Worm (Caenorhabditis elegans): Measurements from ENCODE around the gene Y81B9A.3.

DNA sequence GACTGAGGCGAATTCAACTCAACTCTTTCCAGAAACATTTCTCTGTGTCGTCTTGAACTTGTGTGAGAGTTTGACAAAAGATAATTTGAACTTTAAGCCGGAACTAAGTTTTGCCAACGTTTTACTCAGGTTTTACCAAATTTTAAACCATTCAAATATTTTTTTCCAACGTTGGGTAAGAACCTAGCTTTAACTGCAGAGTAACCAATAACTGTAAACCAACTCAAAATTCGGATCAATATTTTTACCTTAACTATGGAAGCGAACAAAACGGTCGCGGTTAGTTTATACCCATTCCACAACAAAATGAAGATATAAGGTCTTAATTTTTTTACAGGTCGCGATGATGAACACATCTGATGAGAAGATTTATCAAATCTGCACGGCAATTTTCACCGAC, 9.5 kb upstream of the Y81B9A.3 start:
- TF ChIP-seq ceh-24 (tag; optimal IDR thresholded peaks at IDR 0.05) (no peak), pat-9 (tag; optimal IDR thresholded peaks at IDR 0.05) (no peak), elt-4 (tag; optimal IDR thresholded peaks at IDR 0.05) (no peak)
